Fruit fly (Drosophila melanogaster): ENCODE data around the gene sov.

The sov gene

DNA sequence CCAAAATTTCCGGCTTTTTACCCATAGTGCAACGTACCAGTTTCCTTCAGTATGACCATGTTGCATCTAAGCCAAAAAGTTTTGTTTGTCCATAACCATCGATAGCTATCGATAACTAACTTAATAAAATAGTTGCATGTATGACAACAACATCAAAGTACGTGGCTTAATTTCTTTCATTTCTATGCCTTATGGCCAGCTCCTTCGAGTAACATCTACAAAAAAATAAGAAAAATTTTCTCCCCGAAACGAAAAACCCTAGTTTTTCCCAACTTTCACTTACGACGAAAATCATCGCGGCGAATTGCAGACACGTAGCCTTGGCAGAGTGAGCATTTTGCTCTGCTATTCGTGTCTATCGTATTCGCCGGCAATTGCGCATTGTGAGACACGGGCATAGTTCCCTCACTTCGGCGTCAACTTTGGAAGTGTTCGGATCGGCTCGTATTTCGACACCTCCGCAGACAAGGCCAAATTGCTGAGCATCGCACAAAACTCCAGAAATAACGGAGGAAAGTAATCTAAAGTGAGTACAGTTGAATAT, at the start of gene sov:
Gene sov (plus strand): TSS at position 148 of the 544 bp plus-strand sequence.
- TF ChIP-seq woc (GFP tag; optimal IDR thresholded peaks at IDR 0.05) (peak; percentile 31), CrebA (GFP tag; optimal IDR thresholded peaks at IDR 0.05; ENCODE audit: borderline replicate concordance) (no peak)

DNA sequence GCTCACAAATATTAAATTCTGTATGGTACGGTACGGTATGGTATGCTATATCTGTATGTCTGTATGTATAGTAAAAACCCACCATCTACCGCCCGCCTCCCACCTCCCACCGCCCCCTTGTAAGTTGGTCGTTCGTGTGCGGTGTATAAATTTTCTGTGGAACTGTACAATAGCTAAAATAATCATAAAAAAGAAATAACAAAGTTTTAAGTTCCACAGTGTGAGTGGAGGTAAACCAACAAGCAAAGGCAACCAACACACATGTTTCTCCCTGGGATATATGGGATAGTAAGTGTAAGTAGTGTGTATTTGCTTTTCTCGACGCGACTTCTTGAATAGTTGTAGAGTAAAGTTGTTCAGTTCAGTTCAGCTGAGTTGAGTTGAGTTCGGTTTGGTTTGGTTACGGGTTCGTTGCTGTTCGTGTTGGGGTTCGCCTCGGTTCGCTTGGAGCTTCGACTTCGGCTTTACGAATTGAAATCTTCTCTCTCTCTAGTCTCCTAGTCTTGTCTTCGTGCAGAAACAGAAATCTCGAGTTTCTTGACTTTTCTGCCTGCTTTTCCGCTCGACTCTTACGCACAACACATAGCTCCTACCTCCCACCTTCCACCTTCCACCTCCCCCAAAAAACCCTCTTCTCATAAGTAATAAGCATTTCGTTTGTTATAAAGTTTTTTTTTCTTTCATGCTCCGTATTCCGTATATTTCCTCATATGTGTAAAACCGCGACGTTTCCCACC, 49.4 kb upstream of the sov start:
- TF ChIP-seq foxo (GFP tag; optimal IDR thresholded peaks at IDR 0.05) (no peak), OdsH (GFP tag; optimal IDR thresholded peaks at IDR 0.05) (no peak), Hr78 (GFP tag; optimal IDR thresholded peaks at IDR 0.05) (no peak), dsf (GFP tag; optimal IDR thresholded peaks at IDR 0.05; ENCODE audit: borderline replicate concordance) (no peak), Abd-B (GFP tag; optimal IDR thresholded peaks at IDR 0.05) (no peak), dmrt93B (GFP tag; optimal IDR thresholded peaks at IDR 0.05) (no peak), dl (GFP tag; optimal IDR thresholded peaks at IDR 0.05; ENCODE audit: insufficient read depth in 1 of 2, partially characterized antibody in 2 of 2) (no peak), sage (GFP tag; optimal IDR thresholded peaks at IDR 0.05) (no peak), woc (GFP tag; optimal IDR thresholded peaks at IDR 0.05) (no peak), Sp1 (GFP tag; optimal IDR thresholded peaks at IDR 0.05) (no peak), Jra (GFP tag; optimal IDR thresholded peaks at IDR 0.05) (no peak), h (GFP tag; optimal IDR thresholded peaks at IDR 0.05) (no peak), sv (GFP tag; optimal IDR thresholded peaks at IDR 0.05) (no peak), Mio (GFP tag; optimal IDR thresholded peaks at IDR 0.05) (no peak)

- TF ChIP-seq ey (GFP tag; optimal IDR thresholded peaks at IDR 0.05) (no peak), Dif (GFP tag; optimal IDR thresholded peaks at IDR 0.05; ENCODE audit: partially characterized antibody) (peak; percentile 25), rgr (GFP tag; optimal IDR thresholded peaks at IDR 0.05) (no peak), Hr83 (GFP tag; optimal IDR thresholded peaks at IDR 0.05; ENCODE audit: poor library complexity, severe bottlenecking) (no peak)
These were observed 48.0 kb upstream of the sov start for dm6 chrX:6708138-6708537.

dm6 chrX:6708580-6709199, 47.4 kb upstream of the sov start:
- no peak for TF ChIP-seq psq (GFP tag; optimal IDR thresholded peaks at IDR 0.05)
- TF ChIP-seq rgr (GFP tag; optimal IDR thresholded peaks at IDR 0.05): no peak
- no peak for TF ChIP-seq Dif (GFP tag; optimal IDR thresholded peaks at IDR 0.05; ENCODE audit: partially characterized antibody)
- TF ChIP-seq ey (GFP tag; optimal IDR thresholded peaks at IDR 0.05): no peak
- no peak for TF ChIP-seq HLH106 (tag; optimal IDR thresholded peaks at IDR 0.05)
- TF ChIP-seq pan (optimal IDR thresholded peaks at IDR 0.05): no peak
- no peak for TF ChIP-seq Myc (optimal IDR thresholded peaks at IDR 0.05)
- no peak for TF ChIP-seq fru (GFP tag; optimal IDR thresholded peaks at IDR 0.05)
- TF ChIP-seq Abd-B (GFP tag; optimal IDR thresholded peaks at IDR 0.05): no peak
- no peak for TF ChIP-seq h (GFP tag; optimal IDR thresholded peaks at IDR 0.05)
- no peak for TF ChIP-seq Hr83 (GFP tag; optimal IDR thresholded peaks at IDR 0.05; ENCODE audit: poor library complexity, severe bottlenecking)

- TF ChIP-seq dl (GFP tag; optimal IDR thresholded peaks at IDR 0.05; ENCODE audit: insufficient read depth in 1 of 2, partially characterized antibody in 2 of 2): no peak
- no peak for TF ChIP-seq CrebA (GFP tag; optimal IDR thresholded peaks at IDR 0.05; ENCODE audit: borderline replicate concordance)
- TF ChIP-seq Hnf4 (GFP tag; optimal IDR thresholded peaks at IDR 0.05): no peak
- TF ChIP-seq h (GFP tag; optimal IDR thresholded peaks at IDR 0.05): no peak
- TF ChIP-seq Hr83 (GFP tag; optimal IDR thresholded peaks at IDR 0.05; ENCODE audit: poor library complexity, severe bottlenecking): no peak
- no peak for TF ChIP-seq sv (GFP tag; optimal IDR thresholded peaks at IDR 0.05)
- TF ChIP-seq ey (GFP tag; optimal IDR thresholded peaks at IDR 0.05): no peak
- TF ChIP-seq Jra (GFP tag; optimal IDR thresholded peaks at IDR 0.05): no peak
- no peak for TF ChIP-seq lola (GFP tag; optimal IDR thresholded peaks at IDR 0.05)
- TF ChIP-seq Sp1 (GFP tag; optimal IDR thresholded peaks at IDR 0.05): no peak
- no peak for TF ChIP-seq brk (GFP tag; optimal IDR thresholded peaks at IDR 0.05)
- TF ChIP-seq OdsH (GFP tag; optimal IDR thresholded peaks at IDR 0.05): no peak
- no peak for TF ChIP-seq woc (GFP tag; optimal IDR thresholded peaks at IDR 0.05)
These were observed 46.7 kb upstream of the sov start for dm6 chrX:6709252-6710037.

All from whole organism, wandering third instar larva.